Fruit fly (Drosophila melanogaster) whole organism, embryonic: Measurements from ENCODE around the gene CG10132.
A peak's percentile ranks its signal among the peaks of the same experiment; 100 is the strongest.

ENCODE experiments used
- CG11085 ChIP-seq: fragments of 200-800 bp; sonication (Bioruptor generic); IDR thresholded peaks from 2 replicates; pipeline ENCODE4 v1.3.6; 2022; ENCODE audit warnings: missing biosample characterization, missing genetic modification characterization
- CG11093 ChIP-seq: fragments of 200-800 bp; sonication (Bioruptor generic); IDR thresholded peaks from 3 replicates; pipeline ENCODE4 v1.3.6; 2022; ENCODE audit warnings: missing biosample characterization, missing genetic modification characterization
- CG11247 ChIP-seq: fragments of 200-800 bp; sonication (Bioruptor generic); IDR thresholded peaks from 2 replicates; pipeline ENCODE4 v1.3.6; 2022; ENCODE audit warnings: missing biosample characterization, missing genetic modification characterization
- CG11504 ChIP-seq: fragments of 200-800 bp; sonication (Bioruptor generic); optimal IDR thresholded peaks from 3 replicates; lab custom pipeline; 2019; ENCODE audit warnings: missing biosample characterization, mild to moderate bottlenecking, missing genetic modification characterization, moderate library complexity
- CG12299 ChIP-seq: fragments of 200-800 bp; sonication (Bioruptor generic); optimal IDR thresholded peaks from 2 replicates; lab custom pipeline; 2018; ENCODE audit warnings: missing biosample characterization, mild to moderate bottlenecking, missing genetic modification characterization
- CG12391 ChIP-seq: fragments of 200-800 bp; sonication (Bioruptor generic); optimal IDR thresholded peaks from 3 replicates; lab custom pipeline; 2018; ENCODE audit warnings: missing biosample characterization, mild to moderate bottlenecking, missing genetic modification characterization, moderate library complexity
- CG13287 ChIP-seq: fragments of 200-800 bp; sonication (Bioruptor generic); IDR thresholded peaks from 2 replicates; pipeline ENCODE4 v1.3.6; 2022; ENCODE audit warnings: missing biosample characterization, missing genetic modification characterization; ENCODE audit not compliant: partially characterized antibody
- CG15269 ChIP-seq: fragments of 200-800 bp; sonication (Bioruptor generic); optimal IDR thresholded peaks from 2 replicates; lab custom pipeline; 2018; ENCODE audit warnings: missing biosample characterization, mild to moderate bottlenecking, missing genetic modification characterization, moderate library complexity
- CG16779 ChIP-seq: fragments of 200-800 bp; sonication (Bioruptor generic); IDR thresholded peaks from 2 replicates; pipeline ENCODE4 v1.3.6; 2022; ENCODE audit warnings: missing biosample characterization, missing genetic modification characterization
- CG2712 ChIP-seq: fragments of 200-800 bp; optimal IDR thresholded peaks from 3 replicates; lab custom pipeline; 2019; ENCODE audit warnings: missing biosample characterization, mild to moderate bottlenecking, missing genetic modification characterization, moderate library complexity
- CG2875 ChIP-seq: fragments of 200-800 bp; sonication (Bioruptor generic); optimal IDR thresholded peaks from 2 replicates; lab custom pipeline; 2017; ENCODE audit warnings: missing biosample characterization, mild to moderate bottlenecking, missing genetic modification characterization, missing genetic modification reagents
- CG32767 ChIP-seq: fragments of 200-800 bp; sonication (Bioruptor generic); IDR thresholded peaks from 2 replicates; pipeline ENCODE4 v1.3.6; 2022; ENCODE audit warnings: missing biosample characterization, missing genetic modification characterization
- CG43689 ChIP-seq: fragments of 200-800 bp; sonication (Bioruptor generic); IDR thresholded peaks from 2 replicates; pipeline ENCODE4 v1.3.6; 2022; ENCODE audit warnings: missing biosample characterization, missing genetic modification characterization
- CG4404 ChIP-seq: fragments of 200-800 bp; sonication (Bioruptor generic); IDR thresholded peaks from 2 replicates; pipeline ENCODE4 v1.3.6; 2022; ENCODE audit warnings: missing biosample characterization, missing genetic modification characterization
- CG5953 ChIP-seq: fragments of 200-800 bp; sonication (Bioruptor generic); IDR thresholded peaks from 2 replicates; pipeline ENCODE4 v1.3.6; 2022; ENCODE audit warnings: missing biosample characterization, missing genetic modification characterization
- CG6254 ChIP-seq: fragments of 200-800 bp; sonication (Bioruptor generic); optimal IDR thresholded peaks from 3 replicates; lab custom pipeline; 2017; ENCODE audit warnings: mild to moderate bottlenecking, missing biosample characterization, missing genetic modification reagents, missing genetic modification characterization
- CG6854 ChIP-seq: fragments of 200-800 bp; sonication (Bioruptor generic); optimal IDR thresholded peaks from 3 replicates; lab custom pipeline; 2017; ENCODE audit warnings: missing biosample characterization, mild to moderate bottlenecking, missing genetic modification characterization
- CG9609 ChIP-seq: fragments of 200-800 bp; sonication (Bioruptor generic); optimal IDR thresholded peaks from 3 replicates; lab custom pipeline; 2016; ENCODE audit warnings: missing biosample characterization, missing genetic modification characterization
- CHES-1-like ChIP-seq: fragments of 200-800 bp; sonication (Bioruptor generic); optimal IDR thresholded peaks from 2 replicates; lab custom pipeline; 2016; ENCODE audit warnings: missing biosample characterization, missing genetic modification characterization
- CrebB ChIP-seq: fragments of 200-800 bp; sonication (Bioruptor generic); optimal IDR thresholded peaks from 3 replicates; lab custom pipeline; 2018; ENCODE audit warnings: missing biosample characterization, mild to moderate bottlenecking, missing genetic modification characterization
- Dip3 ChIP-seq: fragments of 200-800 bp; sonication (Bioruptor generic); optimal IDR thresholded peaks from 3 replicates; lab custom pipeline; 2016; ENCODE audit warnings: missing biosample characterization, missing genetic modification characterization
- Doc3 ChIP-seq: fragments of 200-800 bp; sonication (Bioruptor generic); IDR thresholded peaks from 3 replicates; pipeline ENCODE4 v1.3.6; 2022; ENCODE audit warnings: missing biosample characterization, missing genetic modification characterization; ENCODE audit not compliant: partially characterized antibody
- H2.0 ChIP-seq: fragments of 200-800 bp; sonication (Bioruptor generic); IDR thresholded peaks from 2 replicates; pipeline ENCODE4 v1.3.6; 2022; ENCODE audit warnings: missing biosample characterization, missing genetic modification characterization
- Hmr ChIP-seq: fragments of 200-800 bp; sonication (Bioruptor generic); optimal IDR thresholded peaks from 3 replicates; lab custom pipeline; 2017; ENCODE audit warnings: mild to moderate bottlenecking, missing biosample characterization, missing genetic modification reagents, missing genetic modification characterization
- Kr ChIP-seq: fragments of 200-800 bp; sonication (Bioruptor generic); optimal IDR thresholded peaks from 2 replicates; lab custom pipeline; 2017; ENCODE audit warnings: missing biosample characterization, mild to moderate bottlenecking, missing genetic modification characterization
- Oaz ChIP-seq: fragments of 200-800 bp; sonication (Bioruptor generic); IDR thresholded peaks from 2 replicates; pipeline ENCODE4 v1.3.6; 2022; ENCODE audit warnings: missing biosample characterization, missing genetic modification characterization
- Side ChIP-seq: fragments of 200-800 bp; sonication (Bioruptor generic); optimal IDR thresholded peaks from 2 replicates; lab custom pipeline; 2016; ENCODE audit warnings: missing biosample characterization, missing genetic modification characterization
- Sox102F ChIP-seq: fragments of 200-800 bp; sonication (Bioruptor generic); optimal IDR thresholded peaks from 2 replicates; lab custom pipeline; 2018; ENCODE audit warnings: missing biosample characterization, mild to moderate bottlenecking, missing genetic modification characterization, moderate library complexity
- Trl ChIP-seq, 3 experiments: fragments of >200 bp in 2 of 3; fragments of 200-800 bp in 1 of 3; sonication (Bioruptor generic) in 1 of 3; optimal IDR thresholded peaks; 2 replicates in 1 of 3; 3 replicates in 2 of 3; lab custom pipeline; 2016 to 2017; ENCODE audit warnings: missing biosample characterization in 1 of 3, missing genetic modification characterization in 1 of 3
- Usf ChIP-seq: fragments of 200-800 bp; sonication (Bioruptor generic); optimal IDR thresholded peaks from 2 replicates; lab custom pipeline; 2017; ENCODE audit warnings: missing genotype, missing biosample characterization, missing genetic modification characterization
- Xbp1 ChIP-seq: fragments of 200-800 bp; sonication (Bioruptor generic); optimal IDR thresholded peaks from 3 replicates; lab custom pipeline; 2016; ENCODE audit warnings: missing biosample characterization, mild to moderate bottlenecking, missing genetic modification characterization
- ap ChIP-seq: fragments of 200-800 bp; sonication (Bioruptor generic); IDR thresholded peaks from 2 replicates; pipeline ENCODE4 v1.3.6; 2022; ENCODE audit warnings: missing biosample characterization, missing genetic modification characterization
- chn ChIP-seq: fragments of 200-800 bp; sonication (Bioruptor generic); optimal IDR thresholded peaks from 2 replicates; lab custom pipeline; 2016; ENCODE audit warnings: missing biosample characterization, missing genetic modification characterization
- croc ChIP-seq: fragments of 200-800 bp; sonication (Bioruptor generic); conservative IDR thresholded peaks from 3 replicates; pipeline ENCODE4 v1.3.6; 2022; ENCODE audit warnings: missing biosample characterization, missing genetic modification characterization
- cwo ChIP-seq: fragments of 200-800 bp; sonication (Bioruptor generic); optimal IDR thresholded peaks from 3 replicates; lab custom pipeline; 2017; ENCODE audit warnings: missing biosample characterization, missing genetic modification characterization, mild to moderate bottlenecking, moderate library complexity, missing genetic modification reagents
- exex ChIP-seq: fragments of 200-800 bp; sonication (Bioruptor generic); optimal IDR thresholded peaks from 4 replicates; lab custom pipeline; 2018; ENCODE audit warnings: missing biosample characterization, mild to moderate bottlenecking, missing genetic modification characterization, moderate library complexity
- eyg ChIP-seq: fragments of 200-800 bp; sonication (Bioruptor generic); optimal IDR thresholded peaks from 3 replicates; lab custom pipeline; 2016; ENCODE audit warnings: missing biosample characterization, missing genetic modification characterization
- fd96Cb ChIP-seq: fragments of 200-800 bp; sonication (Bioruptor generic); optimal IDR thresholded peaks from 2 replicates; lab custom pipeline; 2018; ENCODE audit warnings: missing biosample characterization, mild to moderate bottlenecking, missing genetic modification characterization, moderate library complexity
- gce ChIP-seq: fragments of 200-800 bp; sonication (Bioruptor generic); IDR thresholded peaks from 3 replicates; pipeline ENCODE4 v1.3.6; 2022; ENCODE audit warnings: missing biosample characterization, missing genetic modification characterization
- gt ChIP-seq: fragments of 200-800 bp; sonication (Bioruptor generic); IDR thresholded peaks from 2 replicates; pipeline ENCODE4 v1.3.6; 2022; ENCODE audit warnings: missing biosample characterization, missing genetic modification characterization
- her ChIP-seq: fragments of 200-800 bp; sonication (Bioruptor generic); optimal IDR thresholded peaks from 2 replicates; lab custom pipeline; 2016; ENCODE audit warnings: missing biosample characterization, missing genetic modification characterization
- kay ChIP-seq: fragments of 200-800 bp; sonication (Bioruptor generic); optimal IDR thresholded peaks from 2 replicates; lab custom pipeline; 2016; ENCODE audit warnings: missing biosample characterization, missing genetic modification characterization
- nau ChIP-seq: fragments of 200-800 bp; sonication (Bioruptor generic); optimal IDR thresholded peaks from 3 replicates; lab custom pipeline; 2017; ENCODE audit warnings: missing biosample characterization, mild to moderate bottlenecking, missing genetic modification characterization, missing genetic modification reagents
- org-1 ChIP-seq: fragments of 200-800 bp; sonication (Bioruptor generic); optimal IDR thresholded peaks from 2 replicates; lab custom pipeline; 2017; ENCODE audit warnings: missing biosample characterization, missing genetic modification characterization
- pho ChIP-seq: fragments of 200-800 bp; sonication (Bioruptor generic); optimal IDR thresholded peaks from 2 replicates; lab custom pipeline; 2016; ENCODE audit warnings: missing biosample characterization, missing genetic modification characterization
- row ChIP-seq: fragments of 200-800 bp; sonication (Bioruptor generic); IDR thresholded peaks from 3 replicates; pipeline ENCODE4 v1.3.6; 2022; ENCODE audit warnings: missing biosample characterization, missing genetic modification characterization
- scrt ChIP-seq: fragments of 200-800 bp; sonication (Bioruptor generic); optimal IDR thresholded peaks from 2 replicates; lab custom pipeline; 2018; ENCODE audit warnings: missing biosample characterization, mild to moderate bottlenecking, missing genetic modification characterization, moderate library complexity
- sens-2 ChIP-seq: fragments of 200-800 bp; sonication (Bioruptor generic); IDR thresholded peaks from 2 replicates; pipeline ENCODE4 v1.3.6; 2022; ENCODE audit warnings: missing biosample characterization, missing genetic modification characterization
- wdn ChIP-seq: fragments of 200-800 bp; sonication (Bioruptor generic); IDR thresholded peaks from 2 replicates; pipeline ENCODE4 v1.3.6; 2022; ENCODE audit warnings: missing biosample characterization, missing genetic modification characterization
- zfh1 ChIP-seq: fragments of 200-800 bp; sonication (Bioruptor generic); IDR thresholded peaks from 3 replicates; pipeline ENCODE4 v1.3.6; 2022; ENCODE audit warnings: missing biosample characterization, missing genetic modification characterization

Gene CG10132

dm6 chr2L:19537779-19538456, 19.3 kb downstream of the CG10132 start, which contains the start of gene CG13082 (continued):
- TF ChIP-seq Xbp1 (GFP tag; lab: Kevin White, UChicago) (peak; percentile 31), gt (GFP tag; lab: Robert Waterston, UW) (no peak), CG5953 (GFP tag; lab: Robert Waterston, UW) (no peak), CHES-1-like (GFP tag; lab: Kevin White, UChicago) (no peak), CG2875 (GFP tag; lab: Kevin White, UChicago) (peak; percentile 59), Kr (GFP tag; lab: Kevin White, UChicago) (no peak), Usf (GFP tag; lab: Kevin White, UChicago) (no peak), Oaz (GFP tag; lab: Robert Waterston, UW) (no peak), CG9609 (peak; percentile 9), row (GFP tag; lab: Robert Waterston, UW) (peak; percentile 61), croc (peak; percentile 50), sens-2 (GFP tag; lab: Robert Waterston, UW) (no peak), wdn (GFP tag; lab: Robert Waterston, UW) (no peak), Doc3 (GFP tag; lab: Robert Waterston, UW) (no peak), Sox102F (peak; percentile 42), H2.0 (GFP tag; lab: Robert Waterston, UW) (no peak), Hmr (GFP tag; lab: Kevin White, UChicago) (no peak), gce (GFP tag; lab: Robert Waterston, UW) (no peak), kay (no peak), fd96Cb (tag; lab: Kevin White, UChicago) (peak; percentile 59), scrt (GFP tag; lab: Kevin White, UChicago) (no peak), cwo (GFP tag; lab: Kevin White, UChicago) (no peak), eyg (GFP tag; lab: Kevin White, UChicago) (no peak), Trl (optimal IDR thresholded peaks at IDR 0.05; lab: Kevin White, UChicago) (no peak), Trl (GFP tag; optimal IDR thresholded peaks at IDR 0.05; lab: Kevin White, UChicago) (no peak), CG11504 (tag; lab: Kevin White, UChicago) (peak; percentile 64), nau (GFP tag; lab: Kevin White, UChicago) (no peak), Side (GFP tag; lab: Kevin White, UChicago) (no peak), exex (tag; lab: Kevin White, UChicago) (no peak), CG2712 (tag; lab: Kevin White, UChicago) (peak; percentile 83), CG12391 (peak; percentile 55), Dip3 (GFP tag; lab: Kevin White, UChicago) (peak; percentile 27), her (no peak), CG13287 (GFP tag; lab: Robert Waterston, UW) (no peak), CG11093 (GFP tag; lab: Robert Waterston, UW) (no peak), CG32767 (GFP tag; lab: Robert Waterston, UW) (0 out of 2 replicates have a peak, but pooled peaks have one; percentile 16), CG43689 (no peak), CG11247 (no peak), org-1 (GFP tag; lab: Kevin White, UChicago) (no peak), pho (peak; percentile 28), CG12299 (tag; lab: Kevin White, UChicago) (no peak), CG15269 (tag; lab: Kevin White, UChicago) (no peak), chn (GFP tag; lab: Kevin White, UChicago) (peak; percentile 22), CG6254 (peak; percentile 76), CG6854 (GFP tag; lab: Kevin White, UChicago) (no peak), ap (GFP tag; lab: Robert Waterston, UW) (no peak), CG16779 (GFP tag; lab: Robert Waterston, UW) (no peak), zfh1 (GFP tag; lab: Robert Waterston, UW) (peak; percentile 65), CrebB (tag; lab: Kevin White, UChicago) (no peak), CG11085 (GFP tag; lab: Robert Waterston, UW) (no peak), CG4404 (no peak)
